Worm (Caenorhabditis elegans) whole organism, early embryonic: ENCODE measurements around the gene F43G6.10.

Experiments
- B0310.2 ChIP-seq: sonication (generic microtip); optimal IDR thresholded peaks from 2 replicates; lab custom pipeline; 2016; ENCODE audit warnings: mild to moderate bottlenecking, missing genetic modification characterization, missing compliant biosample characterization
- ama-1 ChIP-seq: fragments of 150-350 bp; optimal IDR thresholded peaks from 2 replicates; lab custom pipeline; 2014
- ceh-13 ChIP-seq: fragments of 200-800 bp; sonication (Bioruptor generic); optimal IDR thresholded peaks from 2 replicates; lab custom pipeline; 2018; ENCODE audit warnings: mild to moderate bottlenecking, missing genetic modification characterization, missing compliant biosample characterization
- ceh-36 ChIP-seq: sonication (generic microtip); optimal IDR thresholded peaks from 2 replicates; lab custom pipeline; 2016; ENCODE audit warnings: missing genetic modification characterization, inconsistent platforms, missing compliant biosample characterization
- flt-1 ChIP-seq: fragments of 200-800 bp; sonication (Bioruptor generic); IDR thresholded peaks from 2 replicates; pipeline ENCODE4 v1.3.6; 2022; ENCODE audit warnings: missing genetic modification characterization, missing compliant biosample characterization
- hmbx-1 ChIP-seq: sonication (generic microtip); optimal IDR thresholded peaks from 2 replicates; lab custom pipeline; 2016; ENCODE audit warnings: mild to moderate bottlenecking, missing genetic modification characterization, missing compliant biosample characterization
- pes-1 ChIP-seq: fragments of 200-800 bp; sonication (Bioruptor generic); IDR thresholded peaks from 2 replicates; pipeline ENCODE4 v1.3.6; 2022; ENCODE audit warnings: missing genetic modification reagents, missing genetic modification characterization, missing compliant biosample characterization
- scrt-1 ChIP-seq: fragments of 200-800 bp; sonication (Bioruptor generic); IDR thresholded peaks from 2 replicates; pipeline ENCODE4 v1.3.6; 2022; ENCODE audit warnings: missing genetic modification characterization, missing compliant biosample characterization
- sea-1 ChIP-seq: fragments of 200-800 bp; sonication (Bioruptor generic); conservative IDR thresholded peaks from 2 replicates; pipeline ENCODE4 v1.3.6; 2022; ENCODE audit warnings: missing genetic modification characterization, missing compliant biosample characterization
- tbx-11 ChIP-seq: fragments of 200-800 bp; sonication (Bioruptor generic); IDR thresholded peaks from 2 replicates; pipeline ENCODE4 v1.3.6; 2022; ENCODE audit warnings: missing genetic modification characterization, missing compliant biosample characterization
- tbx-37 ChIP-seq: fragments of 200-800 bp; sonication (Bioruptor generic); conservative IDR thresholded peaks from 2 replicates; pipeline ENCODE4 v1.3.6; 2022; ENCODE audit warnings: missing genetic modification reagents, missing genetic modification characterization, missing compliant biosample characterization

DNA sequence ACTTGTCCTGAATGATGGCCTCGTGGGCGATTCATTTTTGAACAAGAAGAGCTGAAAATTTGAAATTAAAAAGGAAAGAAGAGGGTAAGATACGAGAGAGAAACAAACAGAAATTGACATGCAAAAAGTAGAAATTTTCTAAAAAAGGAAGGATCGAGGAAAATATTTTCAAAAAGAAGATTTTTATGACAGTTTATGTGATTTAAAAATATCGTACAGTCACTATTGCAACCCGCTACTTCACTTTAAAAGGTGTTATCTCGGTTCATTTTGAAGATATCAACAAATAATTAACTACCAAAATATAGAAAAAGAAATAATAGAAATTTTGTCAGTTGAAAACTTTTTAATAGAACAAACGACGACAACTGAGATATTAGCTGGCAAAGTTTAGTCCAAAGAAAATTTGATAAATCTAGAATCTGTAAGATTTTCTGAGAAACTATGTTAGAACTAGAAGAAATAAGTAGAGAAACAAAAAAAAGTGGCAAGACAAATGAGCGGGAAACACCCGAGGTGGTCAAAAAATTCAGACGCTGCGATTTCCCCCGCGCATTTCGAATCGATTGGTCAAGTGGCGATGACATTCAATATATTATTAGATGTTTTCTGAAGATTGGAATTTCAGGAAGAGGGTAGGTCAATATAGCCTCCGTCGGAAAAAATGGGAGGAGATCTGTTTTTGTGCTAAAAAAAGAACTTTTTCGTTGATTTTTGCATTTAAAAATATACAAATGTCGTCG, 14.6 kb downstream of the F43G6.10 start, which contains the start of gene Y6D1A.1:
- TF ChIP-seq scrt-1 (GFP tag; lab: Robert Waterston, UW) (no peak), tbx-11 (GFP tag; lab: Robert Waterston, UW) (no peak), flt-1 (no peak), ceh-13 (GFP tag; lab: Kevin White, UChicago) (no peak), sea-1 (GFP tag; lab: Robert Waterston, UW) (no peak), hmbx-1 (no peak), ama-1 (lab: Kevin White, UChicago) (no peak), tbx-37 (GFP tag; lab: Robert Waterston, UW) (no peak), B0310.2 (tag; lab: Kevin White, UChicago) (no peak), pes-1 (GFP tag; lab: Robert Waterston, UW) (no peak), ceh-36 (no peak)
